Fruit fly (Drosophila melanogaster) whole organism, embryonic: Measurements from ENCODE around the gene Tg.

ENCODE experiments used
- CG3407 ChIP-seq: fragments of 200-800 bp; sonication (Bioruptor generic); optimal IDR thresholded peaks from 2 replicates; lab custom pipeline; 2018; ENCODE audit warnings: missing biosample characterization, mild to moderate bottlenecking, missing genetic modification characterization
- CG43689 ChIP-seq: fragments of 200-800 bp; sonication (Bioruptor generic); IDR thresholded peaks from 2 replicates; pipeline ENCODE4 v1.3.6; 2022; ENCODE audit warnings: missing biosample characterization, missing genetic modification characterization
- Hr51 ChIP-seq, 2 experiments: fragments of 200-800 bp; sonication (Bioruptor generic); optimal IDR thresholded peaks; 2 replicates in 1 of 2; 3 replicates in 1 of 2; lab custom pipeline; 2016 to 2018; ENCODE audit warnings: missing biosample characterization in 2 of 2, missing genetic modification characterization in 2 of 2, mild to moderate bottlenecking in 1 of 2, moderate library complexity in 1 of 2
- Sin3A ChIP-seq: fragments of >200 bp; optimal IDR thresholded peaks from 2 replicates; lab custom pipeline; 2018
- TFAM ChIP-seq: fragments of 200-800 bp; sonication (Bioruptor generic); optimal IDR thresholded peaks from 2 replicates; lab custom pipeline; 2017; ENCODE audit warnings: missing biosample characterization, missing genetic modification characterization, inconsistent platforms
- Tbp ChIP-seq: fragments of >200 bp; optimal IDR thresholded peaks from 2 replicates; lab custom pipeline; 2018; ENCODE audit warnings: missing biosample characterization, missing genetic modification characterization
- dm ChIP-seq: fragments of 200-800 bp; sonication (Bioruptor generic); optimal IDR thresholded peaks from 3 replicates; lab custom pipeline; 2016; ENCODE audit warnings: missing biosample characterization, missing genetic modification characterization
- gfzf ChIP-seq: fragments of 200-800 bp; sonication (Bioruptor generic); optimal IDR thresholded peaks from 2 replicates; lab custom pipeline; 2016; ENCODE audit warnings: missing biosample characterization, mild to moderate bottlenecking, missing genetic modification characterization, moderate library complexity
- insv ChIP-seq, 2 experiments: fragments of 200-800 bp; sonication (Bioruptor generic); optimal IDR thresholded peaks; 3 replicates each; lab custom pipeline; 2016 to 2018; ENCODE audit warnings: missing biosample characterization in 2 of 2, missing genetic modification characterization in 2 of 2
- slp2 ChIP-seq: fragments of 200-800 bp; sonication (Bioruptor generic); optimal IDR thresholded peaks from 2 replicates; lab custom pipeline; 2016; ENCODE audit warnings: missing biosample characterization, missing genetic modification characterization

DNA sequence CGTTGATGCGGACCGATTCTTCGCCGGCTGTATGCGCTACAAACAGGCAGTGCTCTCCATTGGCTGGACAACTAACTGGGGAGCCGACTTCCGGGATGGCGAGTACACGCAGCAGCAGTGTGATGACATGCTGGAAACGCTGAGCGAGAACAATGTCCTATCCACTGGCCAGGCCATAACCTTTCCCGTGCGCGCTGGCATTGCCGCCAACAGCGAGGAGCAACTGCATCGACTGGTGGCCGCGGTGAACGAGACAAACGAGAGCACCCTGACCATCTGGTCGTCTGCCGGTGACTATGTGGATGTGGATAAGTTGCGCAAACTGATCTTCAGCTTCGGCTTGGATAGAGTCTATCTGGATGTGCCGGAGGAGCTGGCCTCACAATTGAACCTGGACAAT lies 25.0 kb upstream of the Tg start:
- TF ChIP-seq gfzf (GFP tag; lab: Kevin White, UChicago) (no peak), Tbp (GFP tag; lab: Kevin White, UChicago) (no peak), CG43689 (GFP tag; lab: Robert Waterston, UW) (no peak), slp2 (GFP tag; lab: Kevin White, UChicago) (no peak), Sin3A (lab: Kevin White, UChicago) (no peak), dm (GFP tag; lab: Kevin White, UChicago) (no peak), insv (GFP tag; optimal IDR thresholded peaks at IDR 0.05; lab: Kevin White, UChicago) (no peak), Hr51 (GFP tag; optimal IDR thresholded peaks at IDR 0.05; lab: Kevin White, UChicago) (no peak), CG3407 (GFP tag; lab: Kevin White, UChicago) (no peak), TFAM (GFP tag; lab: Kevin White, UChicago) (no peak)
